Fruit fly (Drosophila melanogaster): ENCODE results near the gene Osi8.

The Osi8 gene

DNA sequence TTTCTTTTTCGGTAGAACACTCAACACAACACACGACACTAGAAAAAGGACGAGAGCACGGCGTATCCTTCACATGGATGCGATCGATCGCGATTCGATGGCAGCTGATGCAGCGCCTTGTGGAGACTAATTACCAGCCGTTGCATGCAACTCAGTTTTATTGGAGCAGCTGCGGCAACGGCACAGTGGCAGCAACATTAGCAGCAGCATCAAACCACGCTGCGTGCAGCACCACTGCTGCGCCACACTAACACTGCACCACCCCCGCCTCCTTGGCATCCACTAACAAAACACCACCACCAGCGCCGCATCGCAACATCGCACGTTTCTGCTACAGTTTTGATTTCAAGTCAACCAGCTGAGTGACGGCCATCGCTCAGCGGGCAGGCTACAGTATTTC lies 33.3 kb upstream of the Osi8 start, which contains the start of gene Osi4:
TSS of gene Osi4 (minus strand) at position 101 of the 400 bp plus-strand sequence.
- TF ChIP-seq ato (GFP tag; IDR thresholded peaks at IDR 0.05; ENCODE audit: partially characterized antibody) (no peak), lov (optimal IDR thresholded peaks at IDR 0.05) (no peak), lov (GFP tag; IDR thresholded peaks at IDR 0.05) (no peak), nerfin-2 (GFP tag; IDR thresholded peaks at IDR 0.05; ENCODE audit: partially characterized antibody) (no peak), en (GFP tag; optimal IDR thresholded peaks at IDR 0.05) (no peak), maf-S (GFP tag; optimal IDR thresholded peaks at IDR 0.05) (no peak)

DNA sequence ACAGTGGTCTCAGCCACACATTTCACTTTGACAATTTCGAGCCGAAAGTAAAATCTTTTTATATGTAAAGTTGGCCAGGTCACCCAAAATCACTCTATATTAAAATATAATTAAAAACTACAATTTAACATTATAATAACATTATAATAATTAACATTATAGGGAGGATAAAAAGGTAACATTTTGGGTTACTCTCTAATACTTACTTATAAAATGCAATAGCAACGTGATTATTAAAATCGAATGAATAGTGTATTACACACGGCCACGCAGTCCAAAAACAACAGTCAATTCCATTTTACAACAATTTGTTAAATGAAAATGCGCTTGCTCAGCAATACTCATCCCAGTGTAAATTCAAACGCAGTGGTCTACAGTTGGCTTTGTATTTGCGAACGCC lies 32.9 kb upstream of the Osi8 start:
- no peak for TF ChIP-seq Abd-B (GFP tag; optimal IDR thresholded peaks at IDR 0.05)
- TF ChIP-seq gem (tag; optimal IDR thresholded peaks at IDR 0.05), result peak; percentile 33
- no peak for TF ChIP-seq zen2 (GFP tag; IDR thresholded peaks at IDR 0.05; ENCODE audit: partially characterized antibody)
- peak; percentile 16 for TF ChIP-seq Sox100B (GFP tag; optimal IDR thresholded peaks at IDR 0.05)
- TF ChIP-seq Max (GFP tag; optimal IDR thresholded peaks at IDR 0.05), result no peak
- peak; percentile 40 for TF ChIP-seq CG11504 (tag; optimal IDR thresholded peaks at IDR 0.05)
- peak; percentile 6 for TF ChIP-seq nmo (GFP tag; optimal IDR thresholded peaks at IDR 0.05)
- peak; percentile 31 for TF ChIP-seq CG18262 (tag; optimal IDR thresholded peaks at IDR 0.05)
- peak; percentile 16 for TF ChIP-seq CG7839 (tag; optimal IDR thresholded peaks at IDR 0.05)
- TF ChIP-seq sens (GFP tag), result peak; percentile 49
- peak; percentile 26 for TF ChIP-seq phol (tag; optimal IDR thresholded peaks at IDR 0.05)
- TF ChIP-seq cwo (GFP tag; optimal IDR thresholded peaks at IDR 0.05), result no peak
- no peak for TF ChIP-seq h (optimal IDR thresholded peaks at IDR 0.05)
- peak; percentile 1 for TF ChIP-seq Sox102F (GFP tag; optimal IDR thresholded peaks at IDR 0.05)
- TF ChIP-seq D (optimal IDR thresholded peaks at IDR 0.05), result no peak
- peak; percentile 3 for TF ChIP-seq D (GFP tag; optimal IDR thresholded peaks at IDR 0.05)
- TF ChIP-seq CG2678 (tag; optimal IDR thresholded peaks at IDR 0.05), result peak; percentile 13
- peak; percentile 17 for TF ChIP-seq dmrt99B (tag; optimal IDR thresholded peaks at IDR 0.05)
- TF ChIP-seq row (GFP tag; IDR thresholded peaks at IDR 0.05), result 0 out of 3 replicates have a peak, but pooled peaks have one; percentile 6
- 0 out of 3 replicates have a peak, but pooled peaks have one; percentile 31 for TF ChIP-seq CG17361 (GFP tag; IDR thresholded peaks at IDR 0.05)

dm6 chr3R:6226156-6226555 lies 28.8 kb upstream of the Osi8 start:
- TF ChIP-seq Sox102F (GFP tag; optimal IDR thresholded peaks at IDR 0.05) (no peak), gro (GFP tag; optimal IDR thresholded peaks at IDR 0.05) (no peak), maf-S (GFP tag; optimal IDR thresholded peaks at IDR 0.05) (no peak), Ssrp (tag; optimal IDR thresholded peaks at IDR 0.05) (no peak), D19A (tag; optimal IDR thresholded peaks at IDR 0.05) (no peak), CG14710 (tag; optimal IDR thresholded peaks at IDR 0.05) (no peak), Xrp1 (GFP tag; IDR thresholded peaks at IDR 0.05) (no peak), kni (GFP tag; optimal IDR thresholded peaks at IDR 0.05) (peak; percentile 34), Blimp-1 (GFP tag; optimal IDR thresholded peaks at IDR 0.05) (peak; percentile 93), CG12104 (GFP tag; optimal IDR thresholded peaks at IDR 0.05) (no peak), en (GFP tag; optimal IDR thresholded peaks at IDR 0.05) (no peak), pros (GFP tag; optimal IDR thresholded peaks at IDR 0.05) (peak; percentile 14), Hr78 (GFP tag; optimal IDR thresholded peaks at IDR 0.05) (peak in 1 of 2 experiments; percentile 32), mam (GFP tag; optimal IDR thresholded peaks at IDR 0.05) (no peak), abd-A (tag; optimal IDR thresholded peaks at IDR 0.05) (peak; percentile 60), klu (GFP tag; IDR thresholded peaks at IDR 0.05) (no peak), CG2678 (tag; optimal IDR thresholded peaks at IDR 0.05) (no peak), CG7745 (tag; optimal IDR thresholded peaks at IDR 0.05) (peak; percentile 75), CG2875 (GFP tag; optimal IDR thresholded peaks at IDR 0.05) (no peak), Mrtf (GFP tag; IDR thresholded peaks at IDR 0.05) (no peak), Nf-YB (GFP tag; optimal IDR thresholded peaks at IDR 0.05) (no peak), tll (GFP tag; optimal IDR thresholded peaks at IDR 0.05) (no peak), CG15601 (tag; optimal IDR thresholded peaks at IDR 0.05) (no peak), Deaf1 (tag; optimal IDR thresholded peaks at IDR 0.05) (no peak), CG17912 (GFP tag; optimal IDR thresholded peaks at IDR 0.05) (no peak), CG34422 (GFP tag; IDR thresholded peaks at IDR 0.05) (no peak)
